Fruit fly (Drosophila melanogaster) whole organism, pupa: Measurements from ENCODE around the gene CG5334.

Experiments used
- CG15710 ChIP-seq: fragments of 200-800 bp; sonication (Bioruptor generic); optimal IDR thresholded peaks from 2 replicates; lab custom pipeline; 2018; ENCODE audit warnings: missing biosample characterization, mild to moderate bottlenecking, missing genetic modification characterization, moderate library complexity
- Pif1A ChIP-seq: fragments of 200-800 bp; sonication (Bioruptor generic); optimal IDR thresholded peaks from 3 replicates; lab custom pipeline; 2016; ENCODE audit warnings: missing biosample characterization, missing genetic modification characterization

DNA sequence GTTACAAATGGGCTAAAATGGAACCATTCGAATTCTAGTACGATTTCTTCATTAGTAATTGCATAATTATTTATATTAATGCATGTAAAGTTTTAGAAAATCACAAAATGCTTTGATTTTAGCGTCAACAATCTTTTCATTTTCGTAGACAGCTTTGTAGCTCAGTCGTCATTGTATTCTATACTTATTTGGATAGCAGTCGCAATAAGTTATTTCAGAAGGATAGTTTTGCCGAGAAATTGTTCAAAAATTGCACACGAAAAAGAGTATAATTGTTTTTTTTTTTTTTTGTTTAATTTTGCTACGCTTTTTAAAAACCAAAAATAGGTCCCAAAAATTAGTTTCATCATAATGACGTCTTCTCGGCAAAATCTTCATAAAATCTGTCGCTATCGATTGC, at the start of gene CG5334:
- TF ChIP-seq CG15710 (tag; lab: Kevin White, UChicago) (no peak), Pif1A (GFP tag; lab: Kevin White, UChicago) (no peak)
